Worm (Caenorhabditis elegans): ENCODE data around the gene deg-3.

DNA sequence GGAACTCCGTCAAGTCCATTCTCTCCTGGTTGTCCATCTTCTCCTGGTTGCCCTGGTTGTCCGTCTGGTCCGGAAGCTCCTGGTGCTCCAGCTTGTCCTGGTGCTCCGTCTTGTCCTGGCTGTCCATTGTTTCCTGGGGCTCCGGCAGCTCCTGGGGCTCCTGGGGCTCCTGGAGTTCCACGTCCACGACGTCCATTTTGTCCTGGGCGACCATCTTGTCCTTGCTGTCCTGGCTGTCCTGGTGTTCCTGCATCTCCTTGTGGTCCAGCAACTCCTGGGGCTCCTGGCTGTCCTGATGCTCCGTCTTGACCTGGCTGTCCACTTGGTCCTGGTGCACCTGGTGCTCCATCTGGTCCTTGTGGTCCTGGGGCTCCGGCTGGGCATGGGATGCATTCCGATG is 34.4 kb upstream of the deg-3 start:
- TF ChIP-seq unc-39 (tag; optimal IDR thresholded peaks at IDR 0.05) (no peak), lin-11 (tag; optimal IDR thresholded peaks at IDR 0.05) (no peak), ceh-82 (tag; optimal IDR thresholded peaks at IDR 0.05) (no peak), ztf-4 (tag; optimal IDR thresholded peaks at IDR 0.05) (no peak), lin-13 (GFP tag; optimal IDR thresholded peaks at IDR 0.05) (no peak), elt-1 (tag; optimal IDR thresholded peaks at IDR 0.05) (no peak)
